Worm (Caenorhabditis elegans): ENCODE results near the gene F40F8.12.

DNA sequence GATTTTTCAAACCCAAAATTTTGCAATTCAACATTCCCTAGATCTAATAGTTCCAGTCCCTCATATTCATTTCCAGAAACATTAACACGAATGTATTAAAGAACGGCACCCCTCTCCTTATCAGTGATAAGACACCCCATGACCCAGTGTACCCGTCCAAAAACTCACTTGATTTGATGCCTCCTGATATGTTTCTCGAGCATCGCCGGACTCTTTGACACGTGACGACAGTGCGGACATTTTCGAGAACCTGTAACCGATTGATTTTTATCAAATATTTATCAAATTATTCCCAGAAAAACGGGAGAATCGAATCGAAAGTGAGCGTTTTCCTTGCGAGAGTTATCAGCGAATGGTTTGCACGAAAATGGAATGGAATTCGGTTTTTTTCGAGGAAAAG, 21.4 kb downstream of the F40F8.12 start:
- TF ChIP-seq nhr-28 (tag; optimal IDR thresholded peaks at IDR 0.05), result no peak
- TF ChIP-seq nhr-2 (tag; optimal IDR thresholded peaks at IDR 0.05), result no peak
- TF ChIP-seq snpc-4 (tag; optimal IDR thresholded peaks at IDR 0.05), result no peak
- TF ChIP-seq unc-39 (tag; optimal IDR thresholded peaks at IDR 0.05), result no peak
- no peak for TF ChIP-seq unc-62 (GFP tag; optimal IDR thresholded peaks at IDR 0.05)
- no peak for TF ChIP-seq elt-1 (tag; optimal IDR thresholded peaks at IDR 0.05; ENCODE audit: borderline replicate concordance, insufficient read depth)

Measured in whole organism, mixed stage, embryonic.